Fruit fly (Drosophila melanogaster) whole organism, prepupa: ENCODE results near the gene JMJD5.
A peak's percentile ranks its signal among the peaks of the same experiment; 100 is the strongest.

Source experiments
- Blimp-1 ChIP-seq: fragments of 200-800 bp; sonication (Bioruptor generic); optimal IDR thresholded peaks from 3 replicates; lab custom pipeline; 2017; ENCODE audit warnings: missing biosample characterization, missing genetic modification characterization, mild to moderate bottlenecking, moderate library complexity, missing genetic modification reagents
- CG10631 ChIP-seq: fragments of 200-800 bp; sonication (Bioruptor generic); optimal IDR thresholded peaks from 2 replicates; lab custom pipeline; 2016; ENCODE audit warnings: missing biosample characterization, missing genetic modification characterization
- CG11294 ChIP-seq: fragments of 200-800 bp; sonication (Bioruptor generic); IDR thresholded peaks from 2 replicates; pipeline ENCODE4 v1.3.6; 2022; ENCODE audit warnings: missing biosample characterization, missing genetic modification characterization
- CG11762 ChIP-seq: fragments of 200-800 bp; sonication (Bioruptor generic); optimal IDR thresholded peaks from 3 replicates; lab custom pipeline; 2016; ENCODE audit warnings: missing biosample characterization, missing genetic modification characterization; ENCODE audit not compliant: insufficient read depth
- CG11902 ChIP-seq: fragments of 200-800 bp; sonication (Bioruptor generic); optimal IDR thresholded peaks from 3 replicates; lab custom pipeline; 2016; ENCODE audit warnings: missing biosample characterization, missing genetic modification characterization
- CG15336 ChIP-seq: fragments of 200-800 bp; sonication (Bioruptor generic); IDR thresholded peaks from 2 replicates; pipeline ENCODE4 v1.3.6; 2022; ENCODE audit warnings: missing biosample characterization, missing genetic modification characterization
- CG1621 ChIP-seq: fragments of 200-800 bp; sonication (Bioruptor generic); optimal IDR thresholded peaks from 3 replicates; lab custom pipeline; 2018; ENCODE audit warnings: missing biosample characterization, mild to moderate bottlenecking, missing genetic modification characterization
- CG16779 ChIP-seq: fragments of 200-800 bp; sonication (Bioruptor generic); optimal IDR thresholded peaks from 3 replicates; lab custom pipeline; 2017; ENCODE audit warnings: missing biosample characterization, mild to moderate bottlenecking, missing genetic modification characterization
- CG3032 ChIP-seq: fragments of 200-800 bp; optimal IDR thresholded peaks from 2 replicates; lab custom pipeline; 2019; ENCODE audit warnings: missing biosample characterization, mild to moderate bottlenecking, missing genetic modification characterization, moderate library complexity
- CG31627 ChIP-seq: fragments of 200-800 bp; sonication (Bioruptor generic); optimal IDR thresholded peaks from 3 replicates; lab custom pipeline; 2016; ENCODE audit warnings: missing biosample characterization, missing genetic modification characterization
- CG32006 ChIP-seq: fragments of 200-800 bp; sonication (Bioruptor generic); optimal IDR thresholded peaks from 3 replicates; lab custom pipeline; 2017; ENCODE audit warnings: missing biosample characterization, mild to moderate bottlenecking, missing genetic modification characterization
- CG34406 ChIP-seq: fragments of 200-800 bp; sonication (Bioruptor generic); optimal IDR thresholded peaks from 3 replicates; lab custom pipeline; 2016; ENCODE audit warnings: missing biosample characterization, missing genetic modification characterization
- CG4318 ChIP-seq: fragments of 200-800 bp; sonication (Bioruptor generic); optimal IDR thresholded peaks from 3 replicates; lab custom pipeline; 2017; ENCODE audit warnings: missing biosample characterization, mild to moderate bottlenecking, missing genetic modification characterization
- CG6163 ChIP-seq: fragments of 200-800 bp; sonication (Bioruptor generic); IDR thresholded peaks from 3 replicates; pipeline ENCODE4 v1.3.6; 2022; ENCODE audit warnings: missing biosample characterization, missing genetic modification characterization
- CG6276 ChIP-seq: fragments of 200-800 bp; sonication (Bioruptor generic); optimal IDR thresholded peaks from 2 replicates; lab custom pipeline; 2017; ENCODE audit warnings: missing biosample characterization, mild to moderate bottlenecking, missing genetic modification characterization
- CG6792 ChIP-seq: fragments of 200-800 bp; sonication (Bioruptor generic); optimal IDR thresholded peaks from 3 replicates; lab custom pipeline; 2016; ENCODE audit warnings: missing biosample characterization, missing genetic modification characterization
- CG6808 ChIP-seq: fragments of 200-800 bp; sonication (Bioruptor generic); optimal IDR thresholded peaks from 3 replicates; lab custom pipeline; 2017; ENCODE audit warnings: missing biosample characterization, missing genetic modification characterization, mild to moderate bottlenecking, moderate library complexity, missing genetic modification reagents
- CG6854 ChIP-seq: fragments of 200-800 bp; sonication (Bioruptor generic); optimal IDR thresholded peaks from 2 replicates; lab custom pipeline; 2017; ENCODE audit warnings: missing biosample characterization, mild to moderate bottlenecking, missing genetic modification characterization
- CG8119 ChIP-seq: fragments of 200-800 bp; sonication (Bioruptor generic); IDR thresholded peaks from 3 replicates; pipeline ENCODE4 v1.3.6; 2022; ENCODE audit warnings: missing biosample characterization, missing genetic modification characterization
- CG8319 ChIP-seq: fragments of 200-800 bp; sonication (Bioruptor generic); optimal IDR thresholded peaks from 3 replicates; lab custom pipeline; 2016; ENCODE audit warnings: missing biosample characterization, missing genetic modification characterization
- CG8632 ChIP-seq: fragments of 200-800 bp; sonication (Bioruptor generic); optimal IDR thresholded peaks from 3 replicates; lab custom pipeline; 2016; ENCODE audit warnings: missing biosample characterization, missing genetic modification characterization
- CG9139 ChIP-seq: fragments of 200-800 bp; sonication (Bioruptor generic); optimal IDR thresholded peaks from 3 replicates; lab custom pipeline; 2017; ENCODE audit warnings: missing biosample characterization, mild to moderate bottlenecking, missing genetic modification characterization
- Eip78C ChIP-seq: fragments of 200-800 bp; sonication (Bioruptor generic); peaks from one replicate; lab custom pipeline; 2016; ENCODE audit warnings: missing biosample characterization, missing genetic modification characterization
- Eip93F ChIP-seq: fragments of 200-800 bp; sonication (Bioruptor generic); optimal IDR thresholded peaks from 2 replicates; lab custom pipeline; 2016; ENCODE audit warnings: missing biosample characterization, mild to moderate bottlenecking, missing genetic modification characterization
- Ets21C ChIP-seq: fragments of 200-800 bp; sonication (Bioruptor generic); optimal IDR thresholded peaks from 3 replicates; lab custom pipeline; 2016; ENCODE audit warnings: missing biosample characterization, missing genetic modification characterization
- Ets96B ChIP-seq: fragments of 200-800 bp; optimal IDR thresholded peaks from 2 replicates; lab custom pipeline; 2019; ENCODE audit warnings: missing biosample characterization, mild to moderate bottlenecking, missing genetic modification characterization, moderate library complexity
- Gug ChIP-seq: fragments of 200-800 bp; sonication (Bioruptor generic); IDR thresholded peaks from 2 replicates; pipeline ENCODE4 v1.3.6; 2022; ENCODE audit warnings: missing biosample characterization, missing genetic modification characterization
- Hr38 ChIP-seq: sonication (Bioruptor generic); optimal IDR thresholded peaks from 2 replicates; lab custom pipeline; 2016; ENCODE audit warnings: missing biosample characterization, missing genetic modification characterization
- Hr4 ChIP-seq: fragments of 200-800 bp; sonication (Bioruptor generic); optimal IDR thresholded peaks from 3 replicates; lab custom pipeline; 2016; ENCODE audit warnings: missing biosample characterization, missing genetic modification characterization
- Lpt ChIP-seq: fragments of 200-800 bp; sonication (Bioruptor generic); optimal IDR thresholded peaks from 3 replicates; lab custom pipeline; 2016; ENCODE audit warnings: missing biosample characterization, missing genetic modification characterization
- Met ChIP-seq: fragments of 200-800 bp; sonication (Bioruptor generic); optimal IDR thresholded peaks from 3 replicates; lab custom pipeline; 2016; ENCODE audit warnings: missing biosample characterization, missing genetic modification characterization
- OdsH ChIP-seq: fragments of 200-800 bp; sonication (Bioruptor generic); optimal IDR thresholded peaks from 3 replicates; lab custom pipeline; 2016; ENCODE audit warnings: missing biosample characterization, missing genetic modification characterization
- Smox ChIP-seq: fragments of 200-800 bp; sonication (Bioruptor generic); optimal IDR thresholded peaks from 3 replicates; lab custom pipeline; 2016; ENCODE audit warnings: missing biosample characterization, missing genetic modification characterization
- Sox102F ChIP-seq: fragments of 200-800 bp; sonication (Bioruptor generic); optimal IDR thresholded peaks from 2 replicates; lab custom pipeline; 2016; ENCODE audit warnings: missing biosample characterization, mild to moderate bottlenecking, missing genetic modification characterization
- Sox14 ChIP-seq: fragments of 200-800 bp; sonication (Bioruptor generic); optimal IDR thresholded peaks from 3 replicates; lab custom pipeline; 2016; ENCODE audit warnings: missing biosample characterization, missing genetic modification characterization
- Sox15 ChIP-seq: fragments of 200-800 bp; sonication (Bioruptor generic); optimal IDR thresholded peaks from 3 replicates; lab custom pipeline; 2016; ENCODE audit warnings: missing biosample characterization, missing genetic modification characterization
- achi ChIP-seq: fragments of 200-800 bp; sonication (Bioruptor generic); optimal IDR thresholded peaks from 3 replicates; lab custom pipeline; 2016; ENCODE audit warnings: missing biosample characterization, missing genetic modification characterization
- acj6 ChIP-seq: fragments of 200-800 bp; sonication (Bioruptor generic); optimal IDR thresholded peaks from 3 replicates; lab custom pipeline; 2016; ENCODE audit warnings: missing biosample characterization, missing genetic modification characterization
- cyc ChIP-seq: fragments of 200-800 bp; sonication (Bioruptor generic); optimal IDR thresholded peaks from 3 replicates; lab custom pipeline; 2016; ENCODE audit warnings: missing biosample characterization, missing genetic modification characterization
- dac ChIP-seq: fragments of 200-800 bp; sonication (Bioruptor generic); optimal IDR thresholded peaks from 2 replicates; lab custom pipeline; 2017; ENCODE audit warnings: missing biosample characterization, mild to moderate bottlenecking, missing genetic modification characterization
- eg ChIP-seq: fragments of 200-800 bp; sonication (Bioruptor generic); IDR thresholded peaks from 3 replicates; pipeline ENCODE4 v1.3.6; 2022; ENCODE audit warnings: missing biosample characterization, missing genetic modification characterization
- esn ChIP-seq: fragments of 200-800 bp; sonication (Bioruptor generic); optimal IDR thresholded peaks from 2 replicates; lab custom pipeline; 2016; ENCODE audit warnings: missing biosample characterization, mild to moderate bottlenecking, missing genetic modification characterization, moderate library complexity
- fd59A ChIP-seq: fragments of 200-800 bp; sonication (Bioruptor generic); optimal IDR thresholded peaks from 2 replicates; lab custom pipeline; 2017; ENCODE audit warnings: missing biosample characterization, mild to moderate bottlenecking, missing genetic modification characterization, missing genetic modification reagents
- fd85E ChIP-seq: fragments of 200-800 bp; sonication (Bioruptor generic); optimal IDR thresholded peaks from 3 replicates; lab custom pipeline; 2016; ENCODE audit warnings: missing biosample characterization, missing genetic modification characterization
- fkh ChIP-seq: fragments of 200-800 bp; sonication (Bioruptor generic); optimal IDR thresholded peaks from 3 replicates; lab custom pipeline; 2017; ENCODE audit warnings: missing biosample characterization, mild to moderate bottlenecking, missing genetic modification characterization, moderate library complexity
- lz ChIP-seq: fragments of 200-800 bp; sonication (Bioruptor generic); optimal IDR thresholded peaks from 3 replicates; lab custom pipeline; 2016; ENCODE audit warnings: missing biosample characterization, missing genetic modification characterization
- net ChIP-seq: fragments of 200-800 bp; sonication (Bioruptor generic); optimal IDR thresholded peaks from 3 replicates; lab custom pipeline; 2016; ENCODE audit warnings: missing biosample characterization, missing genetic modification characterization
- pdm3 ChIP-seq: fragments of 200-800 bp; sonication (Bioruptor generic); optimal IDR thresholded peaks from 3 replicates; lab custom pipeline; 2016; ENCODE audit warnings: missing biosample characterization, missing genetic modification characterization
- salr ChIP-seq, 2 experiments: fragments of 200-800 bp; sonication (Bioruptor generic); optimal IDR thresholded peaks; 3 replicates each; lab custom pipeline; 2016 to 2018; ENCODE audit warnings: missing biosample characterization in 2 of 2, missing genetic modification characterization in 2 of 2, mild to moderate bottlenecking in 1 of 2
- spab ChIP-seq: fragments of 200-800 bp; sonication (Bioruptor generic); optimal IDR thresholded peaks from 2 replicates; lab custom pipeline; 2017; ENCODE audit warnings: missing biosample characterization, mild to moderate bottlenecking, missing genetic modification characterization, missing genetic modification reagents
- ss ChIP-seq, 2 experiments: fragments of 200-800 bp; sonication (Bioruptor generic); optimal IDR thresholded peaks; 2 replicates in 1 of 2; 3 replicates in 1 of 2; lab custom pipeline; 2017 to 2018; ENCODE audit warnings: mild to moderate bottlenecking in 2 of 2, missing biosample characterization in 2 of 2, missing genetic modification characterization in 2 of 2, moderate library complexity in 1 of 2
- svp ChIP-seq: fragments of 200-800 bp; sonication (Bioruptor generic); peaks from one replicate; lab custom pipeline; 2016; ENCODE audit warnings: missing biosample characterization, missing genetic modification characterization
- topi ChIP-seq: fragments of 200-800 bp; sonication (Bioruptor generic); optimal IDR thresholded peaks from 3 replicates; lab custom pipeline; 2016; ENCODE audit warnings: missing biosample characterization, missing genetic modification characterization
- vri ChIP-seq: fragments of 200-800 bp; sonication (Bioruptor generic); optimal IDR thresholded peaks from 3 replicates; lab custom pipeline; 2016; ENCODE audit warnings: missing biosample characterization, mild to moderate bottlenecking, missing genetic modification characterization

Gene JMJD5

DNA sequence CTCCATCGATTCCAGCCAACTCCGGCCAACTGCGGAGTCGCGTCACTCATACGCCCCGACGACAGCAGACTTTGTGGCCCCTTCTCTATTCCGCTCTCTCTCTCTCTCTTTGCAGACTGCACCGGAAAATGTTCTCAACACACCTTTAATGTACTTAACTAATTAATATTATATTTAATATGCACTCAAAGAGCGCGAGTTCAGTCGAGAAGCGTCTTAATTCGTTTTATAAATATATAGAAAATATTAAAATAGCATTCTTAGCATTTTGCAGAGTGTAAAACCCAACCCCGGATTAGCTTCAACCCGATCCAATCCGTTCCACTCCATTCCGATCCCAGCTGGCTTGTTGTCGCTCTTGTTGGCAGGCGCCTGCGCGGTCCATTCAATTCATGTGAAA lies 46.7 kb downstream of the JMJD5 start:
- TF ChIP-seq pdm3 (GFP tag; lab: Kevin White, UChicago), result peak; percentile 17
- TF ChIP-seq fd59A (GFP tag; lab: Kevin White, UChicago), result no peak
- TF ChIP-seq CG16779 (tag; lab: Kevin White, UChicago), result no peak
- no peak for TF ChIP-seq vri (GFP tag; lab: Kevin White, UChicago)
- no peak for TF ChIP-seq CG8319 (GFP tag; lab: Kevin White, UChicago)
- TF ChIP-seq CG15336 (GFP tag; lab: Robert Waterston, UW), result peak; percentile 75
- peak; percentile 81 for TF ChIP-seq eg (GFP tag; lab: Robert Waterston, UW)
- no peak for TF ChIP-seq CG11294 (GFP tag; lab: Robert Waterston, UW)
- TF ChIP-seq fd85E (GFP tag; lab: Kevin White, UChicago), result no peak
- no peak for TF ChIP-seq svp (GFP tag; lab: Kevin White, UChicago)
- TF ChIP-seq Sox15 (GFP tag; lab: Kevin White, UChicago), result no peak
- peak; percentile 73 for TF ChIP-seq CG8119 (GFP tag; lab: Robert Waterston, UW)
- TF ChIP-seq Sox14 (GFP tag; lab: Kevin White, UChicago), result no peak
- no peak for TF ChIP-seq CG3032 (tag; lab: Kevin White, UChicago)
- no peak for TF ChIP-seq Eip93F (GFP tag; lab: Kevin White, UChicago)
- TF ChIP-seq CG6276 (GFP tag; lab: Kevin White, UChicago), result peak; percentile 52
- TF ChIP-seq CG9139 (GFP tag; lab: Kevin White, UChicago), result no peak
- peak; percentile 55 for TF ChIP-seq Eip78C (GFP tag; lab: Kevin White, UChicago)
- no peak for TF ChIP-seq fkh (GFP tag; lab: Kevin White, UChicago)
- TF ChIP-seq net (GFP tag; lab: Kevin White, UChicago), result no peak
- TF ChIP-seq ss (GFP tag; optimal IDR thresholded peaks at IDR 0.05; lab: Kevin White, UChicago), result no peak
- TF ChIP-seq lz (GFP tag; lab: Kevin White, UChicago), result no peak
- TF ChIP-seq topi, result no peak
- no peak for TF ChIP-seq Lpt (GFP tag; lab: Kevin White, UChicago)
- peak; percentile 51; the same call in 1 of the 3 replicates for TF ChIP-seq CG6163 (GFP tag; lab: Robert Waterston, UW)
- no peak for TF ChIP-seq CG6854 (GFP tag; lab: Kevin White, UChicago)
- TF ChIP-seq dac, result no peak
- no peak for TF ChIP-seq Blimp-1 (GFP tag; lab: Kevin White, UChicago)
- no peak for TF ChIP-seq CG1621 (tag; lab: Kevin White, UChicago)
- TF ChIP-seq cyc (GFP tag; lab: Kevin White, UChicago), result no peak
- TF ChIP-seq CG34406 (GFP tag; lab: Kevin White, UChicago), result no peak
- TF ChIP-seq CG6792 (GFP tag; lab: Kevin White, UChicago), result no peak
- no peak for TF ChIP-seq CG31627 (GFP tag; lab: Kevin White, UChicago)
- no peak for TF ChIP-seq Ets21C (GFP tag; lab: Kevin White, UChicago)
- no peak for TF ChIP-seq CG11762 (GFP tag; lab: Kevin White, UChicago)
- TF ChIP-seq Ets96B (tag; lab: Kevin White, UChicago), result no peak
- TF ChIP-seq CG4318 (GFP tag; lab: Kevin White, UChicago), result peak; percentile 10
- TF ChIP-seq CG6808 (GFP tag; lab: Kevin White, UChicago), result no peak
- no peak for TF ChIP-seq Sox102F (GFP tag; lab: Kevin White, UChicago)
- no peak for TF ChIP-seq Smox (GFP tag; lab: Kevin White, UChicago)
- no peak for TF ChIP-seq esn (GFP tag; lab: Kevin White, UChicago)
- TF ChIP-seq Met (GFP tag; lab: Kevin White, UChicago), result no peak
- TF ChIP-seq Hr38 (GFP tag; lab: Kevin White, UChicago), result no peak
- TF ChIP-seq Hr4 (GFP tag; lab: Kevin White, UChicago), result peak; percentile 41
- TF ChIP-seq acj6 (GFP tag; lab: Kevin White, UChicago), result no peak
- no peak for TF ChIP-seq CG10631 (GFP tag; lab: Kevin White, UChicago)
- TF ChIP-seq Gug (GFP tag; lab: Robert Waterston, UW), result no peak
- no peak for TF ChIP-seq CG11902 (GFP tag; lab: Kevin White, UChicago)
- TF ChIP-seq achi (GFP tag; lab: Kevin White, UChicago), result peak; percentile 21
- no peak for TF ChIP-seq salr (GFP tag; optimal IDR thresholded peaks at IDR 0.05; lab: Kevin White, UChicago)
- no peak for TF ChIP-seq OdsH
- no peak for TF ChIP-seq spab
- no peak for TF ChIP-seq CG8632 (GFP tag; lab: Kevin White, UChicago)
- TF ChIP-seq CG32006 (GFP tag; lab: Kevin White, UChicago), result peak; percentile 70
